Fruit fly (Drosophila melanogaster): ENCODE data around the gene CG31869.
A peak's percentile ranks its signal among the peaks of the same experiment; 100 is the strongest.

CG31869 gene

DNA sequence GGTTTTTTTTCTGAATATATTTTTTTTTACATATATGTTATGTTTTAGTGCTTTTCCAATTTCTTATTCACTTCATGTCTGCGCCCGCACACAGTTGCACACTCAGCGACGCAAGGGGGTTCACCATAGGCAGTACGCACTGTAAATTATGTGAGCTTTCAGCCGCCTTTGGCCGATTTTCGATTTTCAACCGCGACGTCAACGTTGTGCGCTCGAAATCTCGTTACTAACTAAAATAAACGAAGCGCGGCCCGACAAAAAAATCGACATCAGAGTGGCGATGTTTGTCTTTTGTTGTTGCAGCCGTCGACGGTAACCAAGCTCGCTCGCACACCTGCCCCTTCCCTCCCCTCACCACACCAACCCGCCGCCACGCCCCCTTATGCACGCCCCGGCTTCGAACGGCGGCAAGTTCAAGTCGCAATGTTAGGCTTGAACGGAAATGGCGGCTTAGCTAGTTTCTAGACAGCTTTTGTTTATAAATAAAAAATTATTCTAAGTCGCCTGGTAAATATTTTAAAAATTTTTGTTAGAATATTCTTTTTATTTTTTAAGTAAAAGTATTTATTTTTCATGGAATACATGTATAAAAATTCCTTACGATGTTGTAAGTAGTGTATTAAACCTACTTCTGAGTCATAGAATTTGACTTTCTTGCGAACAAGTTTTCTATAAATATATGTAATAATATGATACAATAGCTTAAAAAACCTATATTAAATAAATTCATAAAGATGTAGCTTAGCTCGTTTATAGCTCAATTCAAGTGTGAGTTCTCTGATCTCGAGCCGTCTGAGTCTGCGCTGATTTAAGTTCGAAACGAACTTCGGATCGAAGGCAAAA is at the start of gene CG31869:
TSS of gene CG31869 (minus strand) at position 233 of the 843 bp plus-strand sequence.
- TF ChIP-seq CTCF (optimal IDR thresholded peaks at IDR 0.05) (no peak), CG8478 (optimal IDR thresholded peaks at IDR 0.05) (no peak)

DNA sequence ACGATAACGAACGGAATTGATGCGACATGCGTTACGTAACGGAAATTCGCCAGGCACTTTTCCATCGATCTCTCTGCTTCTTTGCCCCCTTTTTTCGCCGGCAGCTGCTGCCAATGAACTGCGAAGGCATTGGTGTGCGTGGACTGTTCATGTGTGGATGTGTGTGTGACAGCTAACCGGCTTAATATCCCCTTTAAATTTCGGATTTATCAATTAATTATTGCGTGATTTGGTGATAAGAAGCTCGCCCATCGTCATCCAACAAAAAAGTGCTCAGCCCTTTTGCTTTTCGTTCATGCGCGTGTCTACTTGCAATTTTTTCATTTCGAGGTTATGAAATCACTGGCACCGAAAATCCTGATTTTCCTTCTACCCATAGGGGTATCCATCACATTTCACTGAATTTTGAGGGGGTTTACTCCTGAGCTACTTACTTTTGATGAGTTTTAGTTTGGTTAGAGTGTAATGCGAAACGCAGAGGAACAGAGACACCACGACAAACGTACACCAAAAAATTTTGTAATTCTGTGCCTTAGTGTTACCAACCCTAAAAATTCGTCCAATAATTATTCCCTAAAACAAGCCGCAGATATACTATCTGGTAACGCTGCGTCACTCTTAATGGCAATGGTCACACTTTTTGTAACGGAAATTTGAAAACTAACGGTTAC is 49.5 kb upstream of the CG31869 start, which contains the start of gene porin:
TSS of gene porin (minus strand) at position 529 of the 671 bp plus-strand sequence.
- TF ChIP-seq CG8478 (optimal IDR thresholded peaks at IDR 0.05) (no peak), CTCF (optimal IDR thresholded peaks at IDR 0.05) (peak in 1 of 2 experiments; percentile 43)

DNA sequence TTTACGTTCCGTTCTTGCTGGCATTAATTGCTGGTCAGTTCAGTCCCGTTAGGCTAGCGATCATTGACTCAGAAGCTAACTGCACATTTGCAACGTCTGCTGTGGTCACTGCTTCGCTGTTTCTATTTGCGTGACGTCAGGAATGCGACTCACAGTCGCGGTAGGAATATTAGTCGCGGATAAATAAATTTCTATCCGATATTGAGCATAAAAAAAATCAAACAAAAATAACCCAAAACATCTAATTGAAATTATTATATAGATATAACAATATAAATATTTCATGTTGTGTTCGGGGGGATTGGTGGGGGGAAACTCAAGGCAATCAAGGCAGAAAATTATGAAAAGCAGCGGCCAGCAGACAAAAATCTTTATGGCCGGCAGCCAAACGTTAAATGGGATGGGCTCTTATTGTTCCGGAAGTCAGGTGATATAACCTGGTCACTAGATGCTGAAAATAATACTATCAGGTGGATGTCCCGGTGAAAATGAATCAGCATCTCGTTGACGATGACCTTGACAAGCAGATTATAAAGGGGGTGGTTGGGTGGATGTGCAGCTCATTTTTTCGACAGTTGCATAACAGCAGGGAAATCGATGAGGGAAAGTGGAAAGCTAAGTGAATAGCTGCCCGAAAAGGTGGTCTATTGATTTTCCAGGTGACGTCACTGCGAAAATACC is 48.7 kb upstream of the CG31869 start, which contains the start of gene SmydA-3:
TSS of gene SmydA-3 (plus strand) at position 631 of the 681 bp plus-strand sequence.
- TF ChIP-seq CTCF (optimal IDR thresholded peaks at IDR 0.05) (no peak), CG8478 (optimal IDR thresholded peaks at IDR 0.05) (no peak)

DNA sequence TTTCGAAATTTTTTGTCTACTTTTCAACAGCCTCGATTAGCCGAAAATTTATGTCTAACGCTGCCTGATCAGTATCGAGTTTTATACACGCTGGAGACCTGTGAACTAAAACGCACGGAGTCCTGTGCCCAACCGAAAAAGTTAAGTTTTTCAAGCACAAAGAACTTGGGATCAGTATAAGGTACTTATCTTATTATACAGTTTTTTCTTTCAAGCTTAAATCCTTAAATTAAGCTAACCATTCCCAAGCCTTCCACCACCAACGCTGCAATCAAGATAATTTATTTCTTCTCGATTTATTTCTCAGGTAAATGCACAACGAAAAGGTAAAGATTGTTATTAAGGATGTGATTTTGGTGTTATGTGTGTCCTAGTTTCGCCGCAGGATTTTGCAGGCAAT is 46.0 kb upstream of the CG31869 start, which contains the start of gene Porin2:
TSS of gene Porin2 (minus strand) at position 101 of the 400 bp plus-strand sequence.
- TF ChIP-seq CTCF (optimal IDR thresholded peaks at IDR 0.05) (no peak), CG8478 (optimal IDR thresholded peaks at IDR 0.05) (no peak)

DNA sequence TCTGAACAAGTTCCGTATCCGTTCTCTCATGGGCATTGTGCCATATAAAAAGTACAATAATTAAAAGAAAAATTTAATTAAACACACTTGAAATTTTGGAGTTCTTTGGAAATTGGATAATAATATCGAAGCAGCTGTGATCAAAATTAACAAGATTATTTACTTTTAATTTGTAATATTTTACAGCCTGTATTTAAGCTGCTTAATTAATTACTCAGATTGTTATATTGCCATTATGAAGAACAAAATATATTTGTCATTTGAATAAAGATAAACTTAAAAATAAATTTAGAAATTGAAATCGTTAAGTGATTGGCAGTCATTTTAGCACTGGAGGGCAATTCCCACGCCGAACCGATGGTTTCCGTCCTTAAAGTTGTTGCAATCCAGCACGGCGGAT is 44.7 kb upstream of the CG31869 start, which contains the start of the genes CG17139 and CG17140:
TSS of gene CG17139 (minus strand) at position 101 of the 400 bp plus-strand sequence.
TSS of gene CG17140 (minus strand) at position 101 of the 400 bp plus-strand sequence.
- TF ChIP-seq CG8478 (optimal IDR thresholded peaks at IDR 0.05) = no peak
- TF ChIP-seq CTCF (optimal IDR thresholded peaks at IDR 0.05) = no peak

DNA sequence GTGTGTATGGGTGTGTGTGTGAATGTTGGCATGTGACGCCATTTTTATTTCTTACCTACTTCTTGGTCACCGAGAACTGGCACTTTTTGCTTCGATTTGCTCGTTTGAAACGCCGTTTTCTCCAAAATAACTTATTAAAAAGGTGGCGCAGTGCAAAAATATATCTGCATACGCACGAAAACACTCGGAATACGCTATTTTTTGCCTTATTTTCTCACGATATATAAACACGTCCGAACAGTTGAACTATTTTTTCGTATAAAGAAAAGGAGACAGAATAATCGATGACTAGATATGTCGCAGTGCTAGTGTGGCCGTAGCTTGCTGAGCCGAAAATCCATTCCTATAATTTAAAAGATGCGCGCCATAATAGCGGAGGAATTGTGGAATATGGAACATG is 41.4 kb upstream of the CG31869 start, which contains the start of gene CG6700:
TSS of gene CG6700 (minus strand) at position 272 of the 400 bp plus-strand sequence.
- TF ChIP-seq CG8478 (optimal IDR thresholded peaks at IDR 0.05) = no peak
- TF ChIP-seq CTCF (optimal IDR thresholded peaks at IDR 0.05) = peak; percentile 12 to 19

DNA sequence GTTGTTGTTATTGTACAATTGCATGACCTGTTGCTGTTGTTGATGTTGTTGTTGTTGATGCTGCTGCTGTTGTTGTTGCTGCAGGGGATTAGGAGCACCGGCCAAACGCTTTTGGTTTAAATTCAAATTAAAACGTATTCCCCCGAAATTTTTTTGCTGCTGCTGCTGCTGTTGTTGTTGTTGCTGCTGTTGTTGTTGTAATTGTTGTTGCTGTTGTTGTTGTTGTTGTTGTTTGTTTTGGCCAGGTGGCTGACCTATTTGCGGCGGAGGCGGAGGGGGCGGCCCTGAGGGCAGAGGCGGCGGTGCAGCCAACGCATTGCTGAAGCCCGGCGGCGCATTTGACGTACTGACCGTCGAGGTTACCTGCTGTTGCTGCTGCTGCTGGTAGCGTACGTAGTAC is 40.7 kb upstream of the CG31869 start:
- TF ChIP-seq CTCF (optimal IDR thresholded peaks at IDR 0.05) (no peak), CG8478 (optimal IDR thresholded peaks at IDR 0.05) (no peak)

DNA sequence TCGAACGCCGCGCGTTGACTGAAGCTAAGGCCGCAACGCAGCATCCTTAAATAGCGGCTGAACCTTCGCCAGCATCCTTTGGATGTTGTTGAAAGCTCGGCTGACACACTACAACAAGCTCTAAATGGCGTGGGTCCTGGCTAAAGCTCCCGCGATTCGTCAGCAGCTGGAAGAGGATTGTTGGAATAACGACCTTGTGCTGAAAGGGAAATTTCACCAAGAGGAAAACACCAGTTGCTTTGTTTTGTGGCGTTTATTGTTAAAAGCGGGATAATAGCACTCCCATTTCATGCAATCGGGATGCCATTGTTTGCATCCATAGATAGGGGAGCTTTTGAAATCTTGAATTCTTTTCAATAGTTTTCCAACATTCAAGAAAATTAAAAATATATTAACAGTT is 36.6 kb upstream of the CG31869 start, which contains the start of gene Nos:
TSS of gene Nos (minus strand) at position 21 of the 400 bp plus-strand sequence.
- TF ChIP-seq CTCF (optimal IDR thresholded peaks at IDR 0.05) = no peak
- no peak for TF ChIP-seq CG8478 (optimal IDR thresholded peaks at IDR 0.05)

DNA sequence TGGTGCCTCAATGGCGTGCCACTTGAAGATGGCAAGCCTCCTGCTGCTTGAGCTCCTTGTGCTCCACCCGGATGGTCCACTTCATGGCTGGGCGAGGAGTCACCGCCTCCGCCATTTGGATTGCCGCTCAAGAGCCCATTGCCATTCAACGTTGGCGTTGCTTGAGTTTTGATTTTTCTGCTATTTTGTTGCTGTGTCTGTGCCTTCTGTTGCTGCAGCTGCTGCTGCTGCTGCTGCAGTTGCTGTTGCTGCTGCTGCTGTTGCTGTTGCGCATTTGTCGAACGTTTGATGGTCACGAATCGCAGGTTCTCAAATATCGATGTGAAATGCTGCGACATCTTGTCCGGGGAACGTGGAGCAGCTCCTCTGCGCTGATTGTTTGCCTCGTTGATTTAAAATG is 30.7 kb upstream of the CG31869 start:
- no peak for TF ChIP-seq CTCF (optimal IDR thresholded peaks at IDR 0.05)

DNA sequence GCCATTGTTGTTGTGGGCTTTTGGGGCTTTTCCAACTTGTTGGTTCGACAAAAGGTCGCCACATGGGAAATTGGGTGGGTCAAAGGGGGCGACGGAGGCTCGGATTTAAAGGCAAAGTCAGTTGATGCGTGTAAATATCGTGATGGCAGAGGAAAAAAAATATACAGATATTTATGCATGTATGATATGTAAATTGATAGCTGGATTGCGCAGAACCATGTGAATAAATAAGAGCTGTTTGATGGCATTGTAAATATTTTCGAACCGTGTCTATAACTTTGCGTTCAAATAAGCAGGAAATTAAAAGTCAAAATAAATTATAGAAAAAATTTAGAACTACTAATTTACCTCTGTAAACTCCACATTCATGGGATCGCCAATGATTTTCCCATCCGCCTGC is 21.7 kb upstream of the CG31869 start:
- no peak for TF ChIP-seq CTCF (optimal IDR thresholded peaks at IDR 0.05)
- TF ChIP-seq CG8478 (optimal IDR thresholded peaks at IDR 0.05) = no peak

DNA sequence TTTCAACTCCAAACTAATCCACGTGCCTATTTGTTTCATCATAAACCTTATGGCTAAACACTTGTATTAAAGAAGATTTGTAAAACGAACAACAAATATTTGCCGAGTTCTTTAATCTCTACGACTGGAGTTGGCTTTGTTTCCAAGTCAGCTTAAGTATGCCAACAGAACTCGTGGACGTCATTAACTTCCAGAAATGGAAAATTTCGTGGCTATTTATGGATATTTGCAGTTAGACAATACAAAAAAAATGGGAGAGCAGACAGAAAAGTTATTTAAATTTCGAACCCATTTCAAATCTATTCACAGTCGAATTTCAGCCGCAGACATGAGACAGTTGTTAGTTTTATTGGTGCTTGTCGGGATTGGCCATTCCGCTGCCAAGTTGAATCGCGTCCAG is 19.5 kb upstream of the CG31869 start, which contains the start of gene CG17134:
TSS of gene CG17134 (plus strand) at position 301 of the 400 bp plus-strand sequence.
- no peak for TF ChIP-seq CG8478 (optimal IDR thresholded peaks at IDR 0.05)
- no peak for TF ChIP-seq CTCF (optimal IDR thresholded peaks at IDR 0.05)

DNA sequence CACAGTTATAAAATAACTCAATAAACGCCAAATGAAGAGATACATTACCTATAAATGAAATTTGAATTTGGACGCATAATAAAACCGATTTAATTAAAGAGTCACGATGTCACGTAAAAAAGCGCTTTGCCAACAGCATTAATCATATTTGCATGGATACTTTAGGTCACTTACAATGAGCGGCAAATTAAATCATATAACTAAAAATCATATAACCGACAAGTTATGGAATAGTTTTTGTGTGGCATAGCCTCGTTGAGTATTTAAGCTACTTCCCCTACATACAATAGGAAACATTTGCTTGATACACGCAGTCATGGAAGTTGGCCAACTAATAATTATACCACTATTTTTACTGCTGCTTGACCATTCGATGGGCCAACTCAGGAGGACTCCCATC is 17.9 kb upstream of the CG31869 start, which contains the start of gene CG6508:
TSS of gene CG6508 (plus strand) at position 301 of the 400 bp plus-strand sequence.
- TF ChIP-seq CTCF (optimal IDR thresholded peaks at IDR 0.05) = no peak
- TF ChIP-seq CG8478 (optimal IDR thresholded peaks at IDR 0.05) = no peak

DNA sequence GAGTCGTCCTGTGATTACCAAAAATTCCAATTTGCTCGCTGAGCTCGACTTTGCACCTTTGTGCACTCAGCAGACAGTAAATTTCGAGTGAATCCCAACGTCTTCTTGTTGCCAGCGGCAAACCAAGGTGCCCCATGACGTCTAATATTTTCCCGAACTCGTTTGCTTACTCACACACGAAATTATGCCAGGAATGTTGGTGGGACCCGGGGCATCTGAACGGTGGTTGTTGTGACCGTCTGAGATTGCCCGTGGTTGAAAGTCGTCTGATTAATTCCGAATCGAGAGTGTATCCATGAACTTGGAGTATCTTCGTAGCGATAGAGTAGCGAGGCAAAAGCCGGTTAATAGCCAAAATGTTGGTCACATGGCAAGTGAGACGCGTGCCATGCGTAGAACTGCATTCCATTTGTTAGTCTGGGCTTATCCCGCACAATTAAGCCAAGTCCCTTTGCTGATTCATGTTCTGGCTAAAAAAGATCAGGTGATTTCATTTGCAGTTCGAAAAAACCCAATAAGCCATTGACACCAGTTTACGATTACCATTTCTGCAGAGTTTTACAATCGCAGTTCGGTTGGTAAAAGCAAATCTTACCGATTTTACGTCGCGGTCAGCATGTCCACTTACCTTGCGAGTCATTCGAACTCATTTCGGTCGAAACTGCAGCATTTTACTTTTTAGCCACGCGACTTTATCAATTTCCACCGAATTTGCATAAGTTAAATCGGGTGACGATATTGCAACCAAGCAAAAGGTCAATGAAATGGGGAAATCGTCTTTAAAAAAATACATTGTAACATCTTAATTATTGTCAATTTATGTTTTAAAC is 1.3 kb upstream of the CG31869 start:
- no peak for TF ChIP-seq CTCF (optimal IDR thresholded peaks at IDR 0.05)
- no peak for TF ChIP-seq CG8478 (optimal IDR thresholded peaks at IDR 0.05)

DNA sequence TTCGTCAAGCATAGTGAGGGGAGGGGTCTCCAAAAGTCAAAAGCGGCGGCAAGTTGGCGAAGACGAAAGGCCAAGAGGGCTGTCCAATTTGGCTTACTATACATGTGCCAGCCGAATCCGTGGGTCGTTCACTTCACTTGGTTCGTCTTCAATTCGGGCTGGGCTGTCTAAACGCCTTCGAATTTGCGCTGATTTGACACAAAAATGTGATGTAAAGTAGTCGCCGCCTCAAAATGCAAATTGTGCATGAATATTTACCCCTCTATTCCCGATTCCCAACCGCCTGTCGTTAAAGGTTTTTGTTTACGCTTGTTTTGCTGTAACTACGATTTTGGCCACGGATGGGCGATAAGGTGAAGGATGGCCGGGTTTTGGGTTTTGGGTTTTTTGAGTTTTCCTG is 5.2 kb downstream of the CG31869 start:
- TF ChIP-seq CTCF (optimal IDR thresholded peaks at IDR 0.05) = no peak

All from S2 (cell line).